Fruit fly (Drosophila melanogaster) whole organism, embryonic: Measurements from ENCODE around the gene CG9498.

Source experiments
- Atf6 ChIP-seq: fragments of 200-800 bp; sonication (Bioruptor generic); IDR thresholded peaks from 2 replicates; pipeline ENCODE4 v1.3.6; 2022; ENCODE audit warnings: missing biosample characterization, missing genetic modification characterization
- Bteb2 ChIP-seq: fragments of 200-800 bp; sonication (Bioruptor generic); optimal IDR thresholded peaks from 2 replicates; lab custom pipeline; 2016; ENCODE audit warnings: missing biosample characterization, missing genetic modification characterization
- CG10267 ChIP-seq: fragments of 200-800 bp; sonication (Bioruptor generic); optimal IDR thresholded peaks from 2 replicates; lab custom pipeline; 2018; ENCODE audit warnings: missing biosample characterization, mild to moderate bottlenecking, missing genetic modification characterization, moderate library complexity
- CG10431 ChIP-seq: fragments of 200-800 bp; sonication (Bioruptor generic); optimal IDR thresholded peaks from 3 replicates; lab custom pipeline; 2018; ENCODE audit warnings: missing biosample characterization, mild to moderate bottlenecking, missing genetic modification characterization
- CG12155 ChIP-seq: fragments of 200-800 bp; sonication (Bioruptor generic); optimal IDR thresholded peaks from 3 replicates; lab custom pipeline; 2016; ENCODE audit warnings: missing biosample characterization, missing genetic modification characterization
- CG12236 ChIP-seq: fragments of 200-800 bp; sonication (Bioruptor generic); optimal IDR thresholded peaks from 2 replicates; lab custom pipeline; 2016; ENCODE audit warnings: missing biosample characterization, missing genetic modification characterization
- CG12299 ChIP-seq: fragments of 200-800 bp; sonication (Bioruptor generic); optimal IDR thresholded peaks from 2 replicates; lab custom pipeline; 2018; ENCODE audit warnings: missing biosample characterization, mild to moderate bottlenecking, missing genetic modification characterization
- CG1233 ChIP-seq: fragments of 200-800 bp; sonication (Bioruptor generic); optimal IDR thresholded peaks from 4 replicates; lab custom pipeline; 2018; ENCODE audit warnings: missing biosample characterization, mild to moderate bottlenecking, missing genetic modification characterization
- CG14667 ChIP-seq: fragments of 200-800 bp; sonication (Bioruptor generic); IDR thresholded peaks from 2 replicates; pipeline ENCODE4 v1.3.6; 2022; ENCODE audit warnings: missing biosample characterization, missing genetic modification characterization
- CG14710 ChIP-seq: fragments of 200-800 bp; sonication (Bioruptor generic); optimal IDR thresholded peaks from 3 replicates; lab custom pipeline; 2019; ENCODE audit warnings: missing biosample characterization, mild to moderate bottlenecking, missing genetic modification characterization, moderate library complexity
- CG15514 ChIP-seq: fragments of 200-800 bp; sonication (Bioruptor generic); optimal IDR thresholded peaks from 3 replicates; lab custom pipeline; 2017; ENCODE audit warnings: missing biosample characterization, missing genetic modification characterization, mild to moderate bottlenecking, moderate library complexity, missing genetic modification reagents
- CG1603 ChIP-seq: fragments of 200-800 bp; sonication (Bioruptor generic); optimal IDR thresholded peaks from 2 replicates; lab custom pipeline; 2019; ENCODE audit warnings: missing biosample characterization, mild to moderate bottlenecking, missing genetic modification characterization, moderate library complexity
- CG16813 ChIP-seq: fragments of 200-800 bp; sonication (Bioruptor generic); IDR thresholded peaks from 3 replicates; pipeline ENCODE4 v1.3.6; 2022; ENCODE audit warnings: missing biosample characterization, missing genetic modification characterization; ENCODE audit not compliant: partially characterized antibody
- CG2678 ChIP-seq: fragments of 200-800 bp; sonication (Bioruptor generic); optimal IDR thresholded peaks from 3 replicates; lab custom pipeline; 2019; ENCODE audit warnings: missing biosample characterization, mild to moderate bottlenecking, missing genetic modification characterization, moderate library complexity
- CG2712 ChIP-seq: fragments of 200-800 bp; optimal IDR thresholded peaks from 3 replicates; lab custom pipeline; 2019; ENCODE audit warnings: missing biosample characterization, mild to moderate bottlenecking, missing genetic modification characterization, moderate library complexity
- CG2889 ChIP-seq: fragments of 200-800 bp; sonication (Bioruptor generic); IDR thresholded peaks from 3 replicates; pipeline ENCODE4 v1.3.6; 2022; ENCODE audit warnings: missing biosample characterization, missing genetic modification characterization
- CG30020 ChIP-seq: fragments of 200-800 bp; optimal IDR thresholded peaks from 2 replicates; lab custom pipeline; 2019; ENCODE audit warnings: missing biosample characterization, mild to moderate bottlenecking, missing genetic modification characterization, moderate library complexity
- CG3281 ChIP-seq: fragments of 200-800 bp; sonication (Bioruptor generic); optimal IDR thresholded peaks from 3 replicates; lab custom pipeline; 2017; ENCODE audit warnings: missing biosample characterization, mild to moderate bottlenecking, missing genetic modification characterization
- CG33557 ChIP-seq: fragments of 200-800 bp; sonication (Bioruptor generic); optimal IDR thresholded peaks from 2 replicates; lab custom pipeline; 2019; ENCODE audit warnings: missing biosample characterization, mild to moderate bottlenecking, missing genetic modification characterization, moderate library complexity
- CG3847 ChIP-seq: fragments of 200-800 bp; sonication (Bioruptor generic); IDR thresholded peaks from 2 replicates; pipeline ENCODE4 v1.3.6; 2022; ENCODE audit warnings: missing biosample characterization, missing genetic modification characterization
- CG6254 ChIP-seq: fragments of 200-800 bp; sonication (Bioruptor generic); optimal IDR thresholded peaks from 3 replicates; lab custom pipeline; 2017; ENCODE audit warnings: mild to moderate bottlenecking, missing biosample characterization, missing genetic modification reagents, missing genetic modification characterization
- CG6654 ChIP-seq: fragments of 200-800 bp; sonication (Bioruptor generic); optimal IDR thresholded peaks from 2 replicates; lab custom pipeline; 2017; ENCODE audit warnings: missing biosample characterization, mild to moderate bottlenecking, missing genetic modification characterization
- CG7839 ChIP-seq: fragments of 200-800 bp; sonication (Bioruptor generic); optimal IDR thresholded peaks from 3 replicates; lab custom pipeline; 2018; ENCODE audit warnings: missing biosample characterization, mild to moderate bottlenecking, missing genetic modification characterization, moderate library complexity
- Fer1 ChIP-seq: fragments of 200-800 bp; sonication (Bioruptor generic); optimal IDR thresholded peaks from 2 replicates; lab custom pipeline; 2017; ENCODE audit warnings: missing biosample characterization, mild to moderate bottlenecking, missing genetic modification characterization
- Fer3 ChIP-seq: fragments of 200-800 bp; sonication (Bioruptor generic); optimal IDR thresholded peaks from 2 replicates; lab custom pipeline; 2018; ENCODE audit warnings: missing biosample characterization, mild to moderate bottlenecking, missing genetic modification characterization, moderate library complexity
- HLH3B ChIP-seq: fragments of 200-800 bp; sonication (Bioruptor generic); IDR thresholded peaks from 2 replicates; pipeline ENCODE4 v1.3.6; 2022; ENCODE audit warnings: missing biosample characterization, missing genetic modification characterization
- Hey ChIP-seq: fragments of 200-800 bp; sonication (Bioruptor generic); optimal IDR thresholded peaks from 3 replicates; lab custom pipeline; 2018; ENCODE audit warnings: missing biosample characterization, mild to moderate bottlenecking, missing genetic modification characterization
- Hr3 ChIP-seq: fragments of 200-800 bp; sonication (Bioruptor generic); optimal IDR thresholded peaks from 3 replicates; lab custom pipeline; 2016; ENCODE audit warnings: missing biosample characterization, missing genetic modification characterization
- Max ChIP-seq: fragments of 200-800 bp; sonication (Bioruptor generic); optimal IDR thresholded peaks from 2 replicates; lab custom pipeline; 2016; ENCODE audit warnings: missing biosample characterization, mild to moderate bottlenecking, missing genetic modification characterization
- Meics ChIP-seq: fragments of 200-800 bp; sonication (Bioruptor generic); optimal IDR thresholded peaks from 2 replicates; lab custom pipeline; 2017; ENCODE audit warnings: missing biosample characterization, mild to moderate bottlenecking, missing genetic modification characterization
- NFAT ChIP-seq: fragments of 200-800 bp; sonication (Bioruptor generic); IDR thresholded peaks from 2 replicates; pipeline ENCODE4 v1.3.6; 2022; ENCODE audit warnings: missing biosample characterization, missing genetic modification characterization
- Neu2 ChIP-seq: fragments of 200-800 bp; sonication (Bioruptor generic); optimal IDR thresholded peaks from 3 replicates; lab custom pipeline; 2016; ENCODE audit warnings: missing biosample characterization, missing genetic modification characterization, borderline replicate concordance
- Oli ChIP-seq: fragments of 200-800 bp; sonication (Bioruptor generic); optimal IDR thresholded peaks from 2 replicates; lab custom pipeline; 2018; ENCODE audit warnings: missing biosample characterization, mild to moderate bottlenecking, missing genetic modification characterization, moderate library complexity
- TFAM ChIP-seq: fragments of 200-800 bp; sonication (Bioruptor generic); optimal IDR thresholded peaks from 2 replicates; lab custom pipeline; 2017; ENCODE audit warnings: missing biosample characterization, missing genetic modification characterization, inconsistent platforms
- Xbp1 ChIP-seq: fragments of 200-800 bp; sonication (Bioruptor generic); optimal IDR thresholded peaks from 3 replicates; lab custom pipeline; 2016; ENCODE audit warnings: missing biosample characterization, mild to moderate bottlenecking, missing genetic modification characterization
- ab ChIP-seq: fragments of 200-800 bp; sonication (Bioruptor generic); optimal IDR thresholded peaks from 2 replicates; lab custom pipeline; 2016; ENCODE audit warnings: missing biosample characterization, missing genetic modification characterization
- chinmo ChIP-seq: fragments of 200-800 bp; sonication (Bioruptor generic); IDR thresholded peaks from 4 replicates; pipeline ENCODE4 v1.3.6; 2022; ENCODE audit warnings: missing biosample characterization, missing genetic modification characterization; ENCODE audit not compliant: partially characterized antibody
- dmrt99B ChIP-seq: fragments of 200-800 bp; sonication (Bioruptor generic); optimal IDR thresholded peaks from 2 replicates; lab custom pipeline; 2018; ENCODE audit warnings: missing biosample characterization, mild to moderate bottlenecking, missing genetic modification characterization, moderate library complexity
- ewg ChIP-seq: fragments of 200-800 bp; sonication (Bioruptor generic); optimal IDR thresholded peaks from 3 replicates; lab custom pipeline; 2017; ENCODE audit warnings: mild to moderate bottlenecking, missing biosample characterization, missing genetic modification reagents, missing genetic modification characterization
- lab ChIP-seq: fragments of 200-800 bp; sonication (Bioruptor generic); optimal IDR thresholded peaks from 3 replicates; lab custom pipeline; 2017; ENCODE audit warnings: missing biosample characterization, missing genetic modification characterization, mild to moderate bottlenecking, moderate library complexity, missing genetic modification reagents
- nerfin-1 ChIP-seq: fragments of 200-800 bp; sonication (Bioruptor generic); optimal IDR thresholded peaks from 3 replicates; lab custom pipeline; 2019; ENCODE audit warnings: missing biosample characterization, mild to moderate bottlenecking, missing genetic modification characterization, moderate library complexity
- nmo ChIP-seq: fragments of 200-800 bp; sonication (Bioruptor generic); optimal IDR thresholded peaks from 2 replicates; lab custom pipeline; 2018; ENCODE audit warnings: missing biosample characterization, mild to moderate bottlenecking, missing genetic modification characterization, moderate library complexity
- pros ChIP-seq: fragments of 200-800 bp; sonication (Bioruptor generic); optimal IDR thresholded peaks from 3 replicates; lab custom pipeline; 2019; ENCODE audit warnings: missing biosample characterization, mild to moderate bottlenecking, missing genetic modification characterization, moderate library complexity
- pum ChIP-seq: fragments of 200-800 bp; sonication (Bioruptor generic); optimal IDR thresholded peaks from 2 replicates; lab custom pipeline; 2016; ENCODE audit warnings: missing biosample characterization, missing genetic modification characterization
- rib ChIP-seq: fragments of 200-800 bp; sonication (Bioruptor generic); IDR thresholded peaks from 2 replicates; pipeline ENCODE4 v1.3.6; 2022; ENCODE audit warnings: missing biosample characterization, missing genetic modification characterization
- row ChIP-seq: fragments of 200-800 bp; sonication (Bioruptor generic); IDR thresholded peaks from 3 replicates; pipeline ENCODE4 v1.3.6; 2022; ENCODE audit warnings: missing biosample characterization, missing genetic modification characterization
- stwl ChIP-seq: fragments of 200-800 bp; sonication (Bioruptor generic); optimal IDR thresholded peaks from 3 replicates; lab custom pipeline; 2018; ENCODE audit warnings: missing biosample characterization, mild to moderate bottlenecking, missing genetic modification characterization, moderate library complexity
- tx ChIP-seq: fragments of 200-800 bp; sonication (Bioruptor generic); optimal IDR thresholded peaks from 2 replicates; lab custom pipeline; 2016; ENCODE audit warnings: missing biosample characterization, missing genetic modification characterization
- z ChIP-seq: fragments of 200-800 bp; sonication (Bioruptor generic); IDR thresholded peaks from 3 replicates; pipeline ENCODE4 v1.3.6; 2022; ENCODE audit warnings: missing biosample characterization, missing genetic modification characterization

CG9498 gene

dm6 chr2L:6319068-6319467 lies 31.8 kb downstream of the CG9498 start:
- TF ChIP-seq z (GFP tag; lab: Robert Waterston, UW) (peak; percentile 72), nerfin-1 (tag; lab: Kevin White, UChicago) (peak; percentile 3), pum (GFP tag; lab: Kevin White, UChicago) (no peak), chinmo (GFP tag; lab: Robert Waterston, UW) (0 out of 4 replicates have a peak, but pooled peaks have one; percentile 13), CG1233 (GFP tag; lab: Kevin White, UChicago) (no peak), pros (GFP tag; lab: Kevin White, UChicago) (peak; percentile 71), stwl (peak; percentile 2), Hey (tag; lab: Kevin White, UChicago) (peak; percentile 76), CG1603 (tag; lab: Kevin White, UChicago) (peak; percentile 20)

DNA sequence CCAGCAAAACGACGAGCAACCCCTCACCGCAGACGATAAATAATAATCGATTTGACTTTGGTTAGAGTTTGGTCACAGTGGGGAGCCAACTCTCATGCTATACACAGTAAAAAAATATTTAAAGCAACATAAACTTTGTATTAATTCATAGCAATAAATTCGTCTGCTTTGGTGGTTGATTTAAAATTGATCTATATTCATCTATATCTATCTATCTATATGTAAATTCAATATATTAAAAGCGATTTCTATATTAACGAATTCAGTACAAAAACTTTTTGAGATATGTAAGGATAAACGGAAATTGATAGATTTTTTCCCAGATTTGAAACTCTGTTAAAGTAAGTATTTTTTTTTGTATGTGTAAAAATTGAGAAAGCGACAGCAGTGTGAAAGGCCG lies 41.0 kb downstream of the CG9498 start:
- TF ChIP-seq rib (GFP tag; lab: Robert Waterston, UW) (no peak), HLH3B (GFP tag; lab: Robert Waterston, UW) (no peak), NFAT (GFP tag; lab: Robert Waterston, UW) (no peak), Neu2 (GFP tag; lab: Kevin White, UChicago) (no peak), nmo (GFP tag; lab: Kevin White, UChicago) (peak; percentile 17), CG30020 (no peak), CG10267 (tag; lab: Kevin White, UChicago) (peak; percentile 11), Max (GFP tag; lab: Kevin White, UChicago) (no peak), CG16813 (GFP tag; lab: Robert Waterston, UW) (no peak), Fer3 (tag; lab: Kevin White, UChicago) (peak; percentile 33), CG10431 (GFP tag; lab: Kevin White, UChicago) (no peak), Meics (GFP tag; lab: Kevin White, UChicago) (peak; percentile 12), CG3847 (no peak), CG12299 (tag; lab: Kevin White, UChicago) (no peak), CG6654 (GFP tag; lab: Kevin White, UChicago) (no peak), Atf6 (no peak), CG14710 (tag; lab: Kevin White, UChicago) (peak; percentile 22), Hr3 (GFP tag; lab: Kevin White, UChicago) (no peak), CG7839 (tag; lab: Kevin White, UChicago) (peak; percentile 46), Oli (tag; lab: Kevin White, UChicago) (peak; percentile 6), CG33557 (GFP tag; lab: Kevin White, UChicago) (no peak), TFAM (GFP tag; lab: Kevin White, UChicago) (no peak), row (GFP tag; lab: Robert Waterston, UW) (0 out of 3 replicates have a peak, but pooled peaks have one; percentile 23), ewg (no peak), CG2678 (peak; percentile 71), CG14667 (GFP tag; lab: Robert Waterston, UW) (no peak), Fer1 (peak; percentile 34), ab (no peak), Bteb2 (no peak), Xbp1 (no peak), CG2712 (tag; lab: Kevin White, UChicago) (peak; percentile 49), CG3281 (GFP tag; lab: Kevin White, UChicago) (peak; percentile 25), dmrt99B (tag; lab: Kevin White, UChicago) (peak; percentile 61), CG12236 (no peak), CG6254 (no peak), CG2889 (GFP tag; lab: Robert Waterston, UW) (no peak), CG12155 (no peak), tx (GFP tag; lab: Kevin White, UChicago) (no peak), lab (GFP tag; lab: Kevin White, UChicago) (peak; percentile 57), CG15514 (no peak)
